Worm (Caenorhabditis elegans) whole organism, mixed stage, embryonic: ENCODE data around the gene acs-2.

ENCODE experiments used
- ceh-39 ChIP-seq: fragments of 150-350 bp; optimal IDR thresholded peaks from 2 replicates; lab custom pipeline; 2014; ENCODE audit warnings: missing biosample characterization, missing genetic modification characterization
- lin-13 ChIP-seq: fragments of 150-350 bp; optimal IDR thresholded peaks from 2 replicates; lab custom pipeline; 2014; ENCODE audit warnings: missing biosample characterization, missing genetic modification characterization
- snpc-4 ChIP-seq: fragments of 150-350 bp; optimal IDR thresholded peaks from 2 replicates; lab custom pipeline; 2014; ENCODE audit warnings: missing biosample characterization, missing genetic modification characterization

DNA sequence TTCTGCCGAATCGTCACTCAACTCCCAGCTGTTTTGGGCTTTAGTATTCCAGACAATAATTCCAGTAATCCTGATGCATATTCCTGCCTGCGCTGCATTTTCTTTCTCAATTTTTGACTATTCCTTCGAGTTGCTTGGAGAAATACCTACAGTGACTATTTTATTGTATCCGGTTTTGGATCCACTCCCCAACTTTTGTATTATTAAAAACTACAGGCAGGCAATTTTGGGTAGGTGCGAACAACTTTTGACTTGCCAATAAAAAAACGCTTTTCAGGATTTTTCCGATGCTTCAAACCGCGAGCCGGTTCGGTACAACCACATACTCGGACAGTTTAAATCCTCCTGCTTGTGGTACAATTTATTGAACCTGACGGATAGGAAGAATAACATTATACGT lies 47.3 kb downstream of the acs-2 start:
- TF ChIP-seq ceh-39 (tag; lab: Kevin White, UChicago) (no peak), snpc-4 (tag; lab: Kevin White, UChicago) (no peak), lin-13 (no peak)
